In genomic region chr3L:6816230-6816629, dm6 we compare ENCODE assay signal across 1 fruit fly cellular context.
TF ChIP-seq lines count a peak whose summit lies in the region.

No protein-coding gene starts in this region.

TF ChIP-seq in whole organism, embryonic, 481 proteins besides CTCF, POLR2A, EP300 and RAD21 (continued from another document):
- TF ChIP-seq maf-S (GFP tag; optimal IDR thresholded peaks at IDR 0.05; lab: Kevin White, UChicago) (peak; percentile 61), so (GFP tag; IDR thresholded peaks at IDR 0.05; lab: Robert Waterston, UW) (peak; percentile 86), NfI (GFP tag; optimal IDR thresholded peaks at IDR 0.05; lab: Kevin White, UChicago) (peak; percentile 67), CG6175 (GFP tag; IDR thresholded peaks at IDR 0.05; lab: Robert Waterston, UW) (peak; percentile 73; the same call in 2 of the 3 replicates), HLHmδ (GFP tag; optimal IDR thresholded peaks at IDR 0.05; lab: Kevin White, UChicago) (no peak), CG10431 (GFP tag; optimal IDR thresholded peaks at IDR 0.05; lab: Kevin White, UChicago) (no peak), HLH3B (GFP tag; IDR thresholded peaks at IDR 0.05; lab: Robert Waterston, UW) (peak; percentile 74), CG32532 (GFP tag; IDR thresholded peaks at IDR 0.05; lab: Robert Waterston, UW) (peak; percentile 82), dysf (GFP tag; IDR thresholded peaks at IDR 0.05; lab: Robert Waterston, UW) (peak; percentile 93), Blimp-1 (GFP tag; optimal IDR thresholded peaks at IDR 0.05; lab: Kevin White, UChicago) (peak; percentile 10), CG13624 (GFP tag; optimal IDR thresholded peaks at IDR 0.05; lab: Kevin White, UChicago) (peak; percentile 34), CG15073 (GFP tag; optimal IDR thresholded peaks at IDR 0.05; lab: Kevin White, UChicago) (no peak), crol (GFP tag; IDR thresholded peaks at IDR 0.05; lab: Robert Waterston, UW) (no peak), CG16863 (GFP tag; optimal IDR thresholded peaks at IDR 0.05; lab: Kevin White, UChicago) (peak; percentile 28), CG4854 (GFP tag; optimal IDR thresholded peaks at IDR 0.05; lab: Kevin White, UChicago) (no peak), esg (GFP tag; conservative IDR thresholded peaks at IDR 0.05; lab: Robert Waterston, UW) (peak; percentile 84), az2 (GFP tag; optimal IDR thresholded peaks at IDR 0.05; lab: Kevin White, UChicago) (peak; percentile 70), dan (GFP tag; IDR thresholded peaks at IDR 0.05; lab: Robert Waterston, UW) (no peak), CG31365 (tag; optimal IDR thresholded peaks at IDR 0.05; lab: Kevin White, UChicago) (no peak), Atf6 (GFP tag; IDR thresholded peaks at IDR 0.05; lab: Robert Waterston, UW) (peak; percentile 81), nmo (GFP tag; optimal IDR thresholded peaks at IDR 0.05; lab: Kevin White, UChicago) (peak; percentile 76), rib (GFP tag; IDR thresholded peaks at IDR 0.05; lab: Robert Waterston, UW) (peak; percentile 79), CG9727 (GFP tag; optimal IDR thresholded peaks at IDR 0.05; lab: Kevin White, UChicago) (peak; percentile 9), CG4404 (GFP tag; IDR thresholded peaks at IDR 0.05; lab: Robert Waterston, UW) (peak; percentile 48), CG34422 (GFP tag; IDR thresholded peaks at IDR 0.05; lab: Robert Waterston, UW) (peak; percentile 83; the same call in 2 of the 3 replicates), org-1 (GFP tag; optimal IDR thresholded peaks at IDR 0.05; lab: Kevin White, UChicago) (peak; percentile 24), CG11696 (GFP tag; IDR thresholded peaks at IDR 0.05; lab: Robert Waterston, UW) (peak; percentile 74), CG13894 (tag; optimal IDR thresholded peaks at IDR 0.05; lab: Kevin White, UChicago) (no peak), CoRest (tag; optimal IDR thresholded peaks at IDR 0.05; lab: Kevin White, UChicago) (peak; percentile 80), Trl (optimal IDR thresholded peaks at IDR 0.05; lab: Kevin White, UChicago) (no peak), Trl (GFP tag; optimal IDR thresholded peaks at IDR 0.05; lab: Kevin White, UChicago) (peak; percentile 44), CG10209 (GFP tag; optimal IDR thresholded peaks at IDR 0.05; lab: Kevin White, UChicago) (peak; percentile 61), Dp (GFP tag; optimal IDR thresholded peaks at IDR 0.05; lab: Kevin White, UChicago) (no peak), CG17361 (GFP tag; IDR thresholded peaks at IDR 0.05; lab: Robert Waterston, UW) (peak; percentile 53; the same call in 2 of the 3 replicates), Fer2 (tag; optimal IDR thresholded peaks at IDR 0.05; lab: Kevin White, UChicago) (peak; percentile 46), crc (GFP tag; optimal IDR thresholded peaks at IDR 0.05; lab: Kevin White, UChicago) (no peak), ato (GFP tag; IDR thresholded peaks at IDR 0.05; lab: Robert Waterston, UW; ENCODE audit: partially characterized antibody) (no peak), nom (GFP tag; optimal IDR thresholded peaks at IDR 0.05; lab: Kevin White, UChicago) (no peak), zen2 (GFP tag; IDR thresholded peaks at IDR 0.05; lab: Robert Waterston, UW; ENCODE audit: partially characterized antibody) (no peak), CG13424 (tag; optimal IDR thresholded peaks at IDR 0.05; lab: Kevin White, UChicago) (peak; percentile 85), CG17359 (tag; optimal IDR thresholded peaks at IDR 0.05; lab: Kevin White, UChicago) (peak; percentile 35), zf30C (GFP tag; optimal IDR thresholded peaks at IDR 0.05; lab: Kevin White, UChicago) (no peak), Hr51 (GFP tag; optimal IDR thresholded peaks at IDR 0.05; lab: Kevin White, UChicago) (peak in 1 of 2 experiments; percentile 83), CG9817 (tag; optimal IDR thresholded peaks at IDR 0.05; lab: Kevin White, UChicago) (peak; percentile 79), CG42726 (GFP tag; IDR thresholded peaks at IDR 0.05; lab: Robert Waterston, UW; ENCODE audit: partially characterized antibody) (no peak), CG14860 (GFP tag; IDR thresholded peaks at IDR 0.05; lab: Robert Waterston, UW; ENCODE audit: partially characterized antibody) (no peak), CG7745 (tag; optimal IDR thresholded peaks at IDR 0.05; lab: Kevin White, UChicago) (no peak), CG12299 (tag; optimal IDR thresholded peaks at IDR 0.05; lab: Kevin White, UChicago) (peak; percentile 17), nerfin-2 (GFP tag; IDR thresholded peaks at IDR 0.05; lab: Robert Waterston, UW; ENCODE audit: partially characterized antibody) (no peak), unpg (GFP tag; optimal IDR thresholded peaks at IDR 0.05; lab: Kevin White, UChicago) (peak; percentile 78), lbe (GFP tag; optimal IDR thresholded peaks at IDR 0.05; lab: Kevin White, UChicago) (no peak), CG4617 (GFP tag; optimal IDR thresholded peaks at IDR 0.05; lab: Kevin White, UChicago; ENCODE audit: borderline replicate concordance) (peak; percentile 27), Mes4 (GFP tag; optimal IDR thresholded peaks at IDR 0.05; lab: Kevin White, UChicago) (no peak), HLH4C (GFP tag; IDR thresholded peaks at IDR 0.05; lab: Robert Waterston, UW; ENCODE audit: partially characterized antibody) (no peak), kni (GFP tag; optimal IDR thresholded peaks at IDR 0.05; lab: Kevin White, UChicago) (no peak), fd64A (GFP tag; optimal IDR thresholded peaks at IDR 0.05; lab: Kevin White, UChicago) (no peak), HLH54F (GFP tag; optimal IDR thresholded peaks at IDR 0.05; lab: Kevin White, UChicago) (peak; percentile 34)
